Worm (Caenorhabditis elegans): Measurements from ENCODE around the gene cor-1.

The cor-1 gene

ce11 chrIII:10214540-10214979, 34.4 kb upstream of the cor-1 start:
- TF ChIP-seq Y5F2A.4 (GFP tag; optimal IDR thresholded peaks at IDR 0.05) (peak; percentile 2), ceh-62 (tag; optimal IDR thresholded peaks at IDR 0.05) (no peak), fos-1 (tag; optimal IDR thresholded peaks at IDR 0.05) (peak; percentile 32), duxl-1 (tag; optimal IDR thresholded peaks at IDR 0.05; ENCODE audit: poor library complexity) (peak; percentile 40), aha-1 (tag) (no peak), F37D6.2 (tag; optimal IDR thresholded peaks at IDR 0.05) (no peak), lin-29 (GFP tag; IDR thresholded peaks at IDR 0.05) (no peak), madf-9 (GFP tag; conservative IDR thresholded peaks at IDR 0.05) (peak; percentile 79), lin-39 (tag; optimal IDR thresholded peaks at IDR 0.05) (no peak), egl-43 (GFP tag; IDR thresholded peaks at IDR 0.05) (peak; percentile 79), F44E2.7 (GFP tag; IDR thresholded peaks at IDR 0.05) (no peak), zip-2 (tag; optimal IDR thresholded peaks at IDR 0.05) (peak; percentile 45), hlh-30 (tag; optimal IDR thresholded peaks at IDR 0.05; ENCODE audit: insufficient read depth) (peak; percentile 58), egl-27 (tag; optimal IDR thresholded peaks at IDR 0.05) (no peak), lir-3 (tag; optimal IDR thresholded peaks at IDR 0.05) (no peak), mep-1 (tag; optimal IDR thresholded peaks at IDR 0.05) (peak; percentile 87), lim-7 (GFP tag; IDR thresholded peaks at IDR 0.05) (0 out of 2 replicates have a peak, but pooled peaks have one; percentile 32), pha-4 (GFP tag; IDR thresholded peaks at IDR 0.05) (peak; percentile 83), pha-4 (tag; optimal IDR thresholded peaks at IDR 0.05) (no peak), ztf-11 (tag; optimal IDR thresholded peaks at IDR 0.05) (no peak), snpc-1.2 (GFP tag; IDR thresholded peaks at IDR 0.05) (0 out of 2 replicates have a peak, but pooled peaks have one; percentile 58), aly-2 (tag; optimal IDR thresholded peaks at IDR 0.05) (no peak), unc-39 (tag; optimal IDR thresholded peaks at IDR 0.05) (no peak), nhr-42 (GFP tag; IDR thresholded peaks at IDR 0.05) (peak; percentile 71; the same call in 1 of the 2 replicates), T26A8.4 (GFP tag; IDR thresholded peaks at IDR 0.05) (peak; percentile 91), Y48G9A.11 (GFP tag; IDR thresholded peaks at IDR 0.05) (peak; percentile 70), nhr-48 (tag; optimal IDR thresholded peaks at IDR 0.05) (peak; percentile 65), set-16 (GFP tag; IDR thresholded peaks at IDR 0.05) (peak; percentile 27; the same call in 1 of the 2 replicates), ceh-82 (tag; optimal IDR thresholded peaks at IDR 0.05) (no peak), tag-97 (GFP tag; IDR thresholded peaks at IDR 0.05) (no peak), lin-38 (GFP tag; IDR thresholded peaks at IDR 0.05) (peak; percentile 75), nhr-76 (tag; optimal IDR thresholded peaks at IDR 0.05) (no peak), dmd-6 (GFP tag; IDR thresholded peaks at IDR 0.05) (peak; percentile 59), nhr-77 (tag; optimal IDR thresholded peaks at IDR 0.05) (peak; percentile 75), ctbp-1 (GFP tag; IDR thresholded peaks at IDR 0.05) (0 out of 2 replicates have a peak, but pooled peaks have one; percentile 56), nhr-102 (tag; optimal IDR thresholded peaks at IDR 0.05) (peak; percentile 79), R02D3.7 (tag; optimal IDR thresholded peaks at IDR 0.05) (no peak), ama-1 (optimal IDR thresholded peaks at IDR 0.05) (peak; percentile 90), madf-5 (GFP tag; IDR thresholded peaks at IDR 0.05) (no peak; a peak in 1 of 4 replicates), daf-16 (GFP tag; optimal IDR thresholded peaks at IDR 0.05) (peak; percentile 40 to 51), daf-16 (tag; optimal IDR thresholded peaks at IDR 0.05) (peak; percentile 69), ceh-28 (tag; optimal IDR thresholded peaks at IDR 0.05) (no peak), unc-130 (GFP tag; optimal IDR thresholded peaks at IDR 0.05) (no peak), zfp-3 (GFP tag; conservative IDR thresholded peaks at IDR 0.05) (peak; percentile 99), ceh-44 (GFP tag; IDR thresholded peaks at IDR 0.05) (no peak), attf-4 (tag; optimal IDR thresholded peaks at IDR 0.05) (no peak), mxl-2 (GFP tag; conservative IDR thresholded peaks at IDR 0.05) (no peak), daf-12 (tag; optimal IDR thresholded peaks at IDR 0.05) (no peak), nhr-10 (tag; optimal IDR thresholded peaks at IDR 0.05) (peak; percentile 85), nhr-11 (tag; optimal IDR thresholded peaks at IDR 0.05) (no peak), ceh-32 (tag; optimal IDR thresholded peaks at IDR 0.05; ENCODE audit: poor library complexity) (no peak), ZK546.5 (tag; optimal IDR thresholded peaks at IDR 0.05) (no peak), lin-1 (GFP tag; IDR thresholded peaks at IDR 0.05) (peak; percentile 61; the same call in 1 of the 2 replicates)
